Worm (Caenorhabditis elegans) whole organism, L4 larva: Measurements from ENCODE around the gene fbxa-27.

Experiments
- aly-2 ChIP-seq: sonication (generic microtip); optimal IDR thresholded peaks from 2 replicates; lab custom pipeline; 2018; ENCODE audit warnings: missing biosample characterization, missing genetic modification characterization
- lin-13 ChIP-seq: fragments of 150-350 bp; optimal IDR thresholded peaks from 2 replicates; lab custom pipeline; 2014; ENCODE audit warnings: missing biosample characterization, missing genetic modification reagents, missing genetic modification characterization
- pqm-1 ChIP-seq: sonication (generic microtip); optimal IDR thresholded peaks from 2 replicates; lab custom pipeline; 2017; ENCODE audit warnings: missing biosample characterization, missing genetic modification characterization
- snpc-4 ChIP-seq: fragments of 150-350 bp; optimal IDR thresholded peaks from 2 replicates; lab custom pipeline; 2014; ENCODE audit warnings: missing biosample characterization, missing genetic modification characterization

ce11 chrIII:1391752-1392151, 49.0 kb downstream of the fbxa-27 start, which contains the start of gene pals-17:
- no peak for TF ChIP-seq pqm-1 (tag; lab: Kevin White, UChicago)
- no peak for TF ChIP-seq aly-2 (tag; lab: Kevin White, UChicago)
- no peak for TF ChIP-seq snpc-4 (tag; lab: Kevin White, UChicago)
- TF ChIP-seq lin-13 (GFP tag; lab: Kevin White, UChicago) = no peak
